Fruit fly (Drosophila melanogaster) Kc167 (cell line): ENCODE data around the gene CG15021.

Experiments used
- h ChIP-seq: fragments of >200 bp; optimal IDR thresholded peaks from 3 replicates; lab custom pipeline; 2018; ENCODE audit warnings: missing external identifiers
- psq ChIP-seq: fragments of >200 bp; optimal IDR thresholded peaks from 2 replicates; lab custom pipeline; 2017; ENCODE audit warnings: missing external identifiers

- TF ChIP-seq psq (lab: Kevin White, UChicago) (no peak), h (lab: Kevin White, UChicago) (no peak)
These were observed 25.0 kb downstream of the CG15021 start, which contains the start of gene CG15023 for dm6 chr3L:4461454-4462045.
